Worm (Caenorhabditis elegans): Measurements from ENCODE around the gene fbxa-220.

The fbxa-220 gene

DNA sequence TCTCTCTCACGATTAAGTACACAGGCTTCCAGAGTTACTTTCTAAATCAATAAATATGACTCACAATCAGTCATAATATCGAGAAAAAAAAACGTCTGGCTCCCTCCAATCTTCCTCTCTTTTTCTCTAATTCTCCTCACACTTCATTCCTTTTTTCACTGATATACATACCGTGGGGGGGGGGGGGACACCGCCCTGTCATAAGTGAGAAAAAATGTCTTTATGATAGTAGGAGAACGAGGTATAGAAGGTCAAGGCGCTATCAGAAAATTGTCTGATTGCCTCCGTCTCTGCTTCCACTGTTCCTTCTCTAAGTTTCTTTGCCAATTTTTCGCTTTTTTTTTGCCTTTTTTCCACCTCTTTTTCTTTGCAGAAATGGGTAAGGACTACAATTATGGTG, 12.5 kb upstream of the fbxa-220 start, which contains the start of gene Y66D12A.24:
Gene Y66D12A.24, plus strand, starts transcription at position 370 of the 400 bp plus-strand sequence.
- TF ChIP-seq unc-55 (GFP tag; optimal IDR thresholded peaks at IDR 0.05) (no peak), F13H6.1 (tag; optimal IDR thresholded peaks at IDR 0.05) (peak; percentile 20), nhr-129 (tag; optimal IDR thresholded peaks at IDR 0.05) (no peak), mbf-1 (tag; optimal IDR thresholded peaks at IDR 0.05) (no peak), fos-1 (tag; optimal IDR thresholded peaks at IDR 0.05) (peak; percentile 79), blmp-1 (tag; optimal IDR thresholded peaks at IDR 0.05; ENCODE audit: insufficient read depth) (peak; percentile 13), ztf-11 (tag; optimal IDR thresholded peaks at IDR 0.05) (no peak), lsy-2 (tag; optimal IDR thresholded peaks at IDR 0.05) (no peak), ama-1 (optimal IDR thresholded peaks at IDR 0.05) (no peak), mab-5 (tag; optimal IDR thresholded peaks at IDR 0.05) (no peak), gmeb-1 (tag; optimal IDR thresholded peaks at IDR 0.05) (no peak), ZK546.5 (tag; optimal IDR thresholded peaks at IDR 0.05) (no peak), zag-1 (tag; optimal IDR thresholded peaks at IDR 0.05) (no peak), lin-13 (GFP tag; optimal IDR thresholded peaks at IDR 0.05) (no peak), dmd-4 (tag; optimal IDR thresholded peaks at IDR 0.05) (no peak), peb-1 (tag; optimal IDR thresholded peaks at IDR 0.05) (no peak), crh-2 (tag; optimal IDR thresholded peaks at IDR 0.05) (peak; percentile 4), unc-39 (tag; optimal IDR thresholded peaks at IDR 0.05) (no peak), unc-62 (GFP tag; optimal IDR thresholded peaks at IDR 0.05) (no peak), sma-3 (GFP tag; optimal IDR thresholded peaks at IDR 0.05) (peak; percentile 28), elt-3 (tag; optimal IDR thresholded peaks at IDR 0.05) (no peak)

DNA sequence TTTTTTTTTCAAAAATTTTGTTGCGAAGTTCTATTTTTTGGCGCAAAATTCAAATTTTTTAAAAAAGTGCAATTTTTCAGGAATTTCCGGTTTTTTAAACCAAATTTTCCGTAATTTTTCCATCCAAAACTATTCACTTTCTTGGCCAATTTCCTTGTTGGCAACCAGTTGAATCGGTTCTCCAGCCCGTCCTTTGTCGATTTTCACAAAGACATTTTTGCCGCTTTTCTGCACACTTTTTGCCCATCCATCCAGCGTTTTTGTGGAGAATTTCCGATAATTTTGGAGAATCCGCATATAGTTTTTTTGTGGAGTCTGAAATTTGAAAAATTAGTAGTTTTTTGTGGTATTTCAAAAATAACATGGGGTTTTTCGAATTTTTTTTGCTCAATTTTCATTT, 8.5 kb upstream of the fbxa-220 start:
- TF ChIP-seq mdl-1 (tag; optimal IDR thresholded peaks at IDR 0.05) (no peak), mbf-1 (tag; optimal IDR thresholded peaks at IDR 0.05) (no peak), nhr-11 (tag; optimal IDR thresholded peaks at IDR 0.05) (no peak), ZK546.5 (tag; optimal IDR thresholded peaks at IDR 0.05) (no peak), lin-13 (GFP tag; optimal IDR thresholded peaks at IDR 0.05) (no peak), unc-55 (GFP tag; optimal IDR thresholded peaks at IDR 0.05) (no peak), lin-39 (tag; optimal IDR thresholded peaks at IDR 0.05) (no peak), aly-2 (tag; optimal IDR thresholded peaks at IDR 0.05) (no peak), elt-1 (tag; optimal IDR thresholded peaks at IDR 0.05) (no peak), C34F6.9 (tag; optimal IDR thresholded peaks at IDR 0.05) (no peak), crh-2 (tag; optimal IDR thresholded peaks at IDR 0.05) (no peak), ceh-16 (tag; optimal IDR thresholded peaks at IDR 0.05) (no peak), nhr-21 (tag; optimal IDR thresholded peaks at IDR 0.05) (no peak), lin-11 (tag; optimal IDR thresholded peaks at IDR 0.05) (no peak), lsy-2 (tag; optimal IDR thresholded peaks at IDR 0.05) (no peak), egl-27 (tag; optimal IDR thresholded peaks at IDR 0.05) (no peak), nhr-237 (tag; optimal IDR thresholded peaks at IDR 0.05) (no peak), nhr-10 (tag; optimal IDR thresholded peaks at IDR 0.05) (no peak)

DNA sequence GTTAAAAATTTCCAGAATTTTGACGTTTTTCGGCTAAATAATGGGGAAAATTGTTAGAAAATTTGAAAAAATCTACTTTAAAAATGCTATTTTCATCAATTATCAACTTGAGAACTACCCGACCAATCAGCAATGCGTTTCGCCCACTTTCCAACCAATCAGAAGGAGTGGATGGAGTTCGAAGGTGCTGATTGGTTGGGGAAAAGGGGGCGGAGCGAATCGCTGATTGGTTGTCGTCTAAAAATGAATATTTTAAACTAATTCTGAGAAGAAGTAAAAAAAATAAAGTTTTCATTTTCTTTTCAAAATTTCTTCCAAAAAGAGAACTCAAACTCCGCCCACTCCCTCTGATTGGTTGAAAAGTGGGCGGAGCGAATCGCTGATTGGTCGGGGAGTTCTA, 6.2 kb upstream of the fbxa-220 start:
- TF ChIP-seq nhr-6 (tag; optimal IDR thresholded peaks at IDR 0.05) (no peak), blmp-1 (tag; optimal IDR thresholded peaks at IDR 0.05; ENCODE audit: insufficient read depth) (no peak), nhr-10 (tag; optimal IDR thresholded peaks at IDR 0.05) (no peak), lin-13 (GFP tag; optimal IDR thresholded peaks at IDR 0.05) (no peak), mbf-1 (tag; optimal IDR thresholded peaks at IDR 0.05) (no peak), fos-1 (tag; optimal IDR thresholded peaks at IDR 0.05) (no peak), lin-39 (tag; optimal IDR thresholded peaks at IDR 0.05) (no peak), mdl-1 (tag; optimal IDR thresholded peaks at IDR 0.05) (no peak), sem-4 (tag; optimal IDR thresholded peaks at IDR 0.05) (no peak)

DNA sequence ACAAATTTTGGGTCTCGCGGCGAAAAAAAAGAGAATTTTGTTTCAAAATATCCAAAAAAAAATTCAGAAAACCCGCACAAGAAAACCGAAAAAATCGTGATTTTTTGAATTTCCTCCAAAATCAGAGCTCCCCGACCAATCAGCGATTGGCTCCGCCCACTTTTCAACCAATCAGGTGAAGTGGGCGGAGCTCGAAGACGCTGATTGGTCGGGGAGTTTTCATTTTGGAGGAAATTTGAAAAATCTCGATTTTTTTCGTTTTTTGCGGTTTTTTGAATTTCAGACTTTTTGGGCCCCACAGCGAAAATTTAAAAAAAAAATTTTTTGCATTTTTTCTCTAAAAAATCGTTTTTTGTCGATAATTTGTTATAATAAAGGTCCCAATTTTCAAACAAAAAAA, 5.6 kb upstream of the fbxa-220 start:
- TF ChIP-seq unc-39 (tag; optimal IDR thresholded peaks at IDR 0.05) (no peak), lin-11 (tag; optimal IDR thresholded peaks at IDR 0.05) (no peak), blmp-1 (tag; optimal IDR thresholded peaks at IDR 0.05; ENCODE audit: insufficient read depth) (no peak), sma-3 (GFP tag; optimal IDR thresholded peaks at IDR 0.05) (no peak), nhr-23 (tag; optimal IDR thresholded peaks at IDR 0.05) (no peak), egl-27 (tag; optimal IDR thresholded peaks at IDR 0.05) (no peak), ama-1 (optimal IDR thresholded peaks at IDR 0.05) (no peak), F13H6.1 (tag; optimal IDR thresholded peaks at IDR 0.05) (no peak), nhr-77 (tag; optimal IDR thresholded peaks at IDR 0.05) (no peak), aly-2 (tag; optimal IDR thresholded peaks at IDR 0.05) (no peak), dmd-4 (tag; optimal IDR thresholded peaks at IDR 0.05) (no peak), unc-55 (GFP tag; optimal IDR thresholded peaks at IDR 0.05) (no peak), unc-62 (GFP tag; optimal IDR thresholded peaks at IDR 0.05) (no peak), alr-1 (tag; optimal IDR thresholded peaks at IDR 0.05) (no peak)
